Fruit fly (Drosophila melanogaster) whole organism, embryonic: ENCODE results near the gene CG5290.
A peak's percentile ranks its signal among the peaks of the same experiment; 100 is the strongest.

Experiments
- ATbp ChIP-seq: fragments of 200-800 bp; sonication (Bioruptor generic); optimal IDR thresholded peaks from 2 replicates; lab custom pipeline; 2017; ENCODE audit warnings: missing biosample characterization, mild to moderate bottlenecking, missing genetic modification characterization, missing genetic modification reagents
- BtbVII ChIP-seq: fragments of 200-800 bp; sonication (Bioruptor generic); optimal IDR thresholded peaks from 3 replicates; lab custom pipeline; 2017; ENCODE audit warnings: missing biosample characterization, mild to moderate bottlenecking, missing genetic modification characterization
- CG10274 ChIP-seq: fragments of 200-800 bp; sonication (Bioruptor generic); optimal IDR thresholded peaks from 3 replicates; lab custom pipeline; 2017; ENCODE audit warnings: missing biosample characterization, mild to moderate bottlenecking, missing genetic modification characterization
- CG13123 ChIP-seq: fragments of 200-800 bp; sonication (Bioruptor generic); optimal IDR thresholded peaks from 2 replicates; lab custom pipeline; 2016; ENCODE audit warnings: missing biosample characterization, missing genetic modification characterization
- CG15073 ChIP-seq: fragments of 200-800 bp; sonication (Bioruptor generic); optimal IDR thresholded peaks from 2 replicates; lab custom pipeline; 2016; ENCODE audit warnings: missing biosample characterization, missing genetic modification characterization
- CG1602 ChIP-seq: fragments of 200-800 bp; sonication (Bioruptor generic); optimal IDR thresholded peaks from 3 replicates; lab custom pipeline; 2016; ENCODE audit warnings: missing biosample characterization, missing genetic modification characterization
- CG2120 ChIP-seq: fragments of 200-800 bp; sonication (Bioruptor generic); optimal IDR thresholded peaks from 3 replicates; lab custom pipeline; 2016; ENCODE audit warnings: missing biosample characterization, missing genetic modification characterization
- CG2129 ChIP-seq: fragments of 200-800 bp; sonication (Bioruptor generic); IDR thresholded peaks from 2 replicates; pipeline ENCODE4 v1.3.6; 2022; ENCODE audit warnings: missing biosample characterization, missing genetic modification characterization; ENCODE audit not compliant: partially characterized antibody
- CG42726 ChIP-seq: fragments of 200-800 bp; sonication (Bioruptor generic); IDR thresholded peaks from 2 replicates; pipeline ENCODE4 v1.3.6; 2022; ENCODE audit warnings: missing biosample characterization, missing genetic modification characterization; ENCODE audit not compliant: partially characterized antibody
- CG6254 ChIP-seq: fragments of 200-800 bp; sonication (Bioruptor generic); optimal IDR thresholded peaks from 3 replicates; lab custom pipeline; 2017; ENCODE audit warnings: mild to moderate bottlenecking, missing biosample characterization, missing genetic modification reagents, missing genetic modification characterization
- CG7357 ChIP-seq: fragments of 200-800 bp; sonication (Bioruptor generic); IDR thresholded peaks from 3 replicates; pipeline ENCODE4 v1.3.6; 2022; ENCODE audit warnings: missing biosample characterization, missing genetic modification characterization
- CG8359 ChIP-seq: fragments of 200-800 bp; sonication (Bioruptor generic); optimal IDR thresholded peaks from 2 replicates; lab custom pipeline; 2017; ENCODE audit warnings: missing biosample characterization, mild to moderate bottlenecking, missing genetic modification characterization, borderline replicate concordance
- CG8478 ChIP-seq: fragments of >200 bp; optimal IDR thresholded peaks from 2 replicates; lab custom pipeline; 2018
- CTCF ChIP-seq: fragments of 200-800 bp; sonication (Bioruptor generic); optimal IDR thresholded peaks from 2 replicates; lab custom pipeline; 2017; ENCODE audit warnings: missing biosample characterization, mild to moderate bottlenecking, missing genetic modification characterization, moderate library complexity
- Dip2 ChIP-seq: fragments of 200-800 bp; sonication (Bioruptor generic); IDR thresholded peaks from 2 replicates; pipeline ENCODE4 v1.3.6; 2022; ENCODE audit warnings: missing biosample characterization, missing genetic modification characterization
- E2f1 ChIP-seq: fragments of 200-800 bp; sonication (Bioruptor generic); IDR thresholded peaks from 2 replicates; pipeline ENCODE4 v1.3.6; 2022; ENCODE audit warnings: missing biosample characterization, missing genetic modification characterization
- E2f2 ChIP-seq: fragments of 200-800 bp; sonication (Bioruptor generic); IDR thresholded peaks from 2 replicates; pipeline ENCODE4 v1.3.6; 2022; ENCODE audit warnings: missing biosample characterization, missing genetic modification characterization
- Ets97D ChIP-seq: fragments of 200-800 bp; sonication (Bioruptor generic); optimal IDR thresholded peaks from 3 replicates; lab custom pipeline; 2016; ENCODE audit warnings: missing biosample characterization, missing genetic modification characterization
- GATAe ChIP-seq: fragments of 200-800 bp; sonication (Bioruptor generic); conservative IDR thresholded peaks from 2 replicates; pipeline ENCODE4 v1.3.6; 2022; ENCODE audit warnings: missing biosample characterization, missing genetic modification characterization
- HmgZ ChIP-seq: fragments of 200-800 bp; sonication (Bioruptor generic); optimal IDR thresholded peaks from 2 replicates; lab custom pipeline; 2018; ENCODE audit warnings: missing biosample characterization, mild to moderate bottlenecking, missing genetic modification characterization
- Jarid2 ChIP-seq: fragments of 200-800 bp; sonication (Bioruptor generic); optimal IDR thresholded peaks from 3 replicates; lab custom pipeline; 2017; ENCODE audit warnings: mild to moderate bottlenecking, missing biosample characterization, missing genetic modification reagents, missing genetic modification characterization
- Mrtf ChIP-seq: fragments of 200-800 bp; sonication (Bioruptor generic); IDR thresholded peaks from 3 replicates; pipeline ENCODE4 v1.3.6; 2022; ENCODE audit warnings: missing biosample characterization, missing genetic modification characterization
- NFAT ChIP-seq: fragments of 200-800 bp; sonication (Bioruptor generic); IDR thresholded peaks from 2 replicates; pipeline ENCODE4 v1.3.6; 2022; ENCODE audit warnings: missing biosample characterization, missing genetic modification characterization
- Oli ChIP-seq: fragments of 200-800 bp; sonication (Bioruptor generic); optimal IDR thresholded peaks from 2 replicates; lab custom pipeline; 2018; ENCODE audit warnings: missing biosample characterization, mild to moderate bottlenecking, missing genetic modification characterization, moderate library complexity
- PHDP ChIP-seq: fragments of 200-800 bp; sonication (Bioruptor generic); optimal IDR thresholded peaks from 3 replicates; lab custom pipeline; 2018; ENCODE audit warnings: missing biosample characterization, mild to moderate bottlenecking, missing genetic modification characterization, moderate library complexity
- Scr ChIP-seq: fragments of 200-800 bp; sonication (Bioruptor generic); IDR thresholded peaks from 2 replicates; pipeline ENCODE4 v1.3.6; 2022; ENCODE audit warnings: missing biosample characterization, missing genetic modification characterization; ENCODE audit not compliant: partially characterized antibody
- Xbp1 ChIP-seq: fragments of 200-800 bp; sonication (Bioruptor generic); optimal IDR thresholded peaks from 3 replicates; lab custom pipeline; 2016; ENCODE audit warnings: missing biosample characterization, mild to moderate bottlenecking, missing genetic modification characterization
- YL-1 ChIP-seq: fragments of 200-800 bp; sonication (Bioruptor generic); optimal IDR thresholded peaks from 3 replicates; lab custom pipeline; 2017; ENCODE audit warnings: missing biosample characterization, mild to moderate bottlenecking, missing genetic modification characterization
- ato ChIP-seq: fragments of 200-800 bp; sonication (Bioruptor generic); IDR thresholded peaks from 2 replicates; pipeline ENCODE4 v1.3.6; 2022; ENCODE audit warnings: missing biosample characterization, missing genetic modification characterization; ENCODE audit not compliant: partially characterized antibody
- az2 ChIP-seq: fragments of 200-800 bp; sonication (Bioruptor generic); optimal IDR thresholded peaks from 3 replicates; lab custom pipeline; 2016; ENCODE audit warnings: missing biosample characterization, missing genetic modification characterization
- bowl ChIP-seq: fragments of 200-800 bp; sonication (Bioruptor generic); IDR thresholded peaks from 2 replicates; pipeline ENCODE4 v1.3.6; 2022; ENCODE audit warnings: missing biosample characterization, missing genetic modification characterization
- croc ChIP-seq: fragments of 200-800 bp; sonication (Bioruptor generic); conservative IDR thresholded peaks from 3 replicates; pipeline ENCODE4 v1.3.6; 2022; ENCODE audit warnings: missing biosample characterization, missing genetic modification characterization
- danr ChIP-seq: fragments of 200-800 bp; sonication (Bioruptor generic); IDR thresholded peaks from 2 replicates; pipeline ENCODE4 v1.3.6; 2022; ENCODE audit warnings: missing biosample characterization, missing genetic modification characterization
- emc ChIP-seq: fragments of 200-800 bp; sonication (Bioruptor generic); optimal IDR thresholded peaks from 2 replicates; lab custom pipeline; 2016; ENCODE audit warnings: missing biosample characterization, missing genetic modification characterization
- fu2 ChIP-seq: fragments of 200-800 bp; sonication (Bioruptor generic); optimal IDR thresholded peaks from 2 replicates; lab custom pipeline; 2016; ENCODE audit warnings: missing biosample characterization, missing genetic modification characterization
- gsb ChIP-seq: fragments of 200-800 bp; sonication (Bioruptor generic); IDR thresholded peaks from 2 replicates; pipeline ENCODE4 v1.3.6; 2022; ENCODE audit warnings: missing biosample characterization, missing genetic modification characterization
- gt ChIP-seq: fragments of 200-800 bp; sonication (Bioruptor generic); IDR thresholded peaks from 2 replicates; pipeline ENCODE4 v1.3.6; 2022; ENCODE audit warnings: missing biosample characterization, missing genetic modification characterization
- h ChIP-seq: fragments of >200 bp; optimal IDR thresholded peaks from 2 replicates; lab custom pipeline; 2017
- hkb ChIP-seq, 2 experiments: fragments of 200-800 bp in 1 of 2; fragments of >200 bp in 1 of 2; sonication (Bioruptor generic) in 1 of 2; IDR thresholded peaks in 1 of 2; optimal IDR thresholded peaks in 1 of 2; 2 replicates each; pipeline versions ENCODE4 v1.3.6 to Lab custom; 2017 to 2022; ENCODE audit warnings: missing biosample characterization in 1 of 2, missing genetic modification characterization in 1 of 2
- ind ChIP-seq: fragments of 200-800 bp; sonication (Bioruptor generic); optimal IDR thresholded peaks from 3 replicates; lab custom pipeline; 2016; ENCODE audit warnings: missing biosample characterization, missing genetic modification characterization
- ken ChIP-seq: fragments of 200-800 bp; sonication (Bioruptor generic); IDR thresholded peaks from 3 replicates; pipeline ENCODE4 v1.3.6; 2022; ENCODE audit warnings: missing biosample characterization, missing genetic modification characterization
- lola ChIP-seq, 3 experiments: fragments of >200 bp in 2 of 3; fragments of 200-800 bp in 1 of 3; sonication (Bioruptor generic) in 1 of 3; optimal IDR thresholded peaks; 2 replicates each; lab custom pipeline; 2017 to 2019; ENCODE audit warnings: missing biosample characterization in 3 of 3, missing genetic modification characterization in 3 of 3, mild to moderate bottlenecking in 1 of 3, moderate library complexity in 1 of 3
- nerfin-1 ChIP-seq: fragments of 200-800 bp; sonication (Bioruptor generic); optimal IDR thresholded peaks from 3 replicates; lab custom pipeline; 2019; ENCODE audit warnings: missing biosample characterization, mild to moderate bottlenecking, missing genetic modification characterization, moderate library complexity
- nerfin-2 ChIP-seq: fragments of 200-800 bp; sonication (Bioruptor generic); IDR thresholded peaks from 2 replicates; pipeline ENCODE4 v1.3.6; 2022; ENCODE audit warnings: missing biosample characterization, missing genetic modification characterization; ENCODE audit not compliant: partially characterized antibody
- nmo ChIP-seq: fragments of 200-800 bp; sonication (Bioruptor generic); optimal IDR thresholded peaks from 2 replicates; lab custom pipeline; 2018; ENCODE audit warnings: missing biosample characterization, mild to moderate bottlenecking, missing genetic modification characterization, moderate library complexity
- oc ChIP-seq: fragments of 200-800 bp; sonication (Bioruptor generic); optimal IDR thresholded peaks from 2 replicates; lab custom pipeline; 2018; ENCODE audit warnings: missing biosample characterization, mild to moderate bottlenecking, missing genetic modification characterization, moderate library complexity
- p53 ChIP-seq: fragments of 200-800 bp; sonication (Bioruptor generic); optimal IDR thresholded peaks from 2 replicates; lab custom pipeline; 2016; ENCODE audit warnings: missing biosample characterization, missing genetic modification characterization
- row ChIP-seq: fragments of 200-800 bp; sonication (Bioruptor generic); IDR thresholded peaks from 3 replicates; pipeline ENCODE4 v1.3.6; 2022; ENCODE audit warnings: missing biosample characterization, missing genetic modification characterization
- schlank ChIP-seq: fragments of 200-800 bp; sonication (Bioruptor generic); optimal IDR thresholded peaks from 2 replicates; lab custom pipeline; 2018; ENCODE audit warnings: missing biosample characterization, mild to moderate bottlenecking, missing genetic modification characterization
- tio ChIP-seq: fragments of 200-800 bp; sonication (Bioruptor generic); optimal IDR thresholded peaks from 2 replicates; lab custom pipeline; 2017; ENCODE audit warnings: missing biosample characterization, missing genetic modification characterization, inconsistent platforms
- tx ChIP-seq: fragments of 200-800 bp; sonication (Bioruptor generic); optimal IDR thresholded peaks from 2 replicates; lab custom pipeline; 2016; ENCODE audit warnings: missing biosample characterization, missing genetic modification characterization
- usp ChIP-seq: fragments of >200 bp; optimal IDR thresholded peaks from 2 replicates; lab custom pipeline; 2017; ENCODE audit warnings: missing biosample characterization, missing genetic modification characterization
- vfl ChIP-seq: fragments of 200-800 bp; sonication (Bioruptor generic); optimal IDR thresholded peaks from 2 replicates; lab custom pipeline; 2016; ENCODE audit warnings: missing biosample characterization, missing genetic modification characterization

CG5290 gene

dm6 chr3L:17941575-17941974 is 29.2 kb upstream of the CG5290 start (continued):
- TF ChIP-seq hkb (optimal IDR thresholded peaks at IDR 0.05; lab: Kevin White, UChicago) (no peak), hkb (GFP tag; IDR thresholded peaks at IDR 0.05; lab: Robert Waterston, UW) (no peak), CG10274 (GFP tag; lab: Kevin White, UChicago) (no peak), NFAT (GFP tag; lab: Robert Waterston, UW) (no peak), usp (GFP tag; lab: Kevin White, UChicago) (no peak), schlank (tag; lab: Kevin White, UChicago) (no peak), tio (peak; percentile 21), emc (GFP tag; lab: Kevin White, UChicago) (no peak), nerfin-1 (tag; lab: Kevin White, UChicago) (no peak), Xbp1 (GFP tag; lab: Kevin White, UChicago) (peak; percentile 2), oc (tag; lab: Kevin White, UChicago) (no peak), nerfin-2 (no peak), Jarid2 (GFP tag; lab: Kevin White, UChicago) (no peak), ken (GFP tag; lab: Robert Waterston, UW) (no peak), GATAe (GFP tag; lab: Robert Waterston, UW) (no peak), Mrtf (GFP tag; lab: Robert Waterston, UW) (no peak), ato (no peak), CG8478 (no peak), bowl (GFP tag; lab: Robert Waterston, UW) (no peak), YL-1 (no peak), CG6254 (GFP tag; lab: Kevin White, UChicago) (no peak), tx (no peak), BtbVII (peak; percentile 20), Ets97D (GFP tag; lab: Kevin White, UChicago) (no peak), CG7357 (GFP tag; lab: Robert Waterston, UW) (no peak), ind (peak; percentile 24), vfl (GFP tag; lab: Kevin White, UChicago) (no peak), CG42726 (GFP tag; lab: Robert Waterston, UW) (no peak), nmo (GFP tag; lab: Kevin White, UChicago) (no peak), PHDP (tag; lab: Kevin White, UChicago) (peak; percentile 43), Dip2 (no peak), CTCF (GFP tag; lab: Kevin White, UChicago) (no peak), ATbp (GFP tag; lab: Kevin White, UChicago) (no peak), Scr (GFP tag; lab: Robert Waterston, UW) (no peak), HmgZ (tag; lab: Kevin White, UChicago) (no peak), row (GFP tag; lab: Robert Waterston, UW) (no peak; the same call in 1 of the 3 replicates), Oli (peak; percentile 20), CG8359 (no peak), CG15073 (GFP tag; lab: Kevin White, UChicago) (no peak), croc (GFP tag; lab: Robert Waterston, UW) (no peak), h (lab: Kevin White, UChicago) (no peak), E2f1 (no peak), az2 (GFP tag; lab: Kevin White, UChicago) (no peak), gt (GFP tag; lab: Robert Waterston, UW) (no peak), lola (GFP tag; optimal IDR thresholded peaks at IDR 0.05; lab: Kevin White, UChicago) (no peak), CG1602 (GFP tag; lab: Kevin White, UChicago) (no peak), danr (GFP tag; lab: Robert Waterston, UW) (no peak), p53 (GFP tag; lab: Kevin White, UChicago) (no peak), CG13123 (no peak), CG2129 (GFP tag; lab: Robert Waterston, UW) (no peak), gsb (GFP tag; lab: Robert Waterston, UW) (no peak), E2f2 (no peak), CG2120 (GFP tag; lab: Kevin White, UChicago) (peak; percentile 67), fu2 (GFP tag; lab: Kevin White, UChicago) (no peak)
